Worm (Caenorhabditis elegans) whole organism, L4 larva: ENCODE measurements around the gene C14F11.7.
A peak's percentile ranks its signal among the peaks of the same experiment; 100 is the strongest.

Experiments used
- D1046.2 ChIP-seq: fragments of 200-800 bp; sonication (Bioruptor generic); IDR thresholded peaks from 2 replicates; pipeline ENCODE4 v1.3.6; 2022; ENCODE audit warnings: missing genetic modification characterization, missing compliant biosample characterization
- ama-1 ChIP-seq: fragments of 150-350 bp; optimal IDR thresholded peaks from 2 replicates; lab custom pipeline; 2014; ENCODE audit warnings: inconsistent platforms, mixed read lengths
- ceh-32 ChIP-seq: sonication (generic microtip); optimal IDR thresholded peaks from 2 replicates; lab custom pipeline; 2016; ENCODE audit warnings: mild to moderate bottlenecking, missing genetic modification characterization, missing compliant biosample characterization; ENCODE audit not compliant: poor library complexity
- ces-1 ChIP-seq: fragments of 150-350 bp; sonication (generic microtip); optimal IDR thresholded peaks from 4 replicates; lab custom pipeline; 2014; ENCODE audit warnings: missing biosample characterization, missing genetic modification reagents, missing genetic modification characterization
- dmd-8 ChIP-seq: fragments of 200-800 bp; sonication (Bioruptor generic); IDR thresholded peaks from 2 replicates; pipeline ENCODE4 v1.3.6; 2022; ENCODE audit warnings: missing genetic modification characterization, missing compliant biosample characterization
- dve-1 ChIP-seq: sonication (generic microtip); optimal IDR thresholded peaks from 2 replicates; lab custom pipeline; 2017; ENCODE audit warnings: antibody characterized with exemption, mild to moderate bottlenecking, missing genetic modification characterization, missing compliant biosample characterization; ENCODE audit not compliant: insufficient read depth
- lin-1 ChIP-seq: fragments of 200-800 bp; sonication (Bioruptor generic); IDR thresholded peaks from 2 replicates; pipeline ENCODE4 v1.3.6; 2022; ENCODE audit warnings: missing genetic modification reagents, missing genetic modification characterization, missing compliant biosample characterization
- mep-1 ChIP-seq: fragments of 150-350 bp; sonication (generic microtip); optimal IDR thresholded peaks from 3 replicates; lab custom pipeline; 2014; ENCODE audit warnings: missing biosample characterization, missing genetic modification characterization
- nhr-237 ChIP-seq: sonication (generic microtip); optimal IDR thresholded peaks from 2 replicates; lab custom pipeline; 2017; ENCODE audit warnings: missing biosample characterization, missing genetic modification characterization
- pha-4 ChIP-seq, 2 experiments: fragments of 150-350 bp in 1 of 2; fragments of 200-800 bp in 1 of 2; sonication (Bioruptor generic) in 1 of 2; IDR thresholded peaks in 1 of 2; optimal IDR thresholded peaks in 1 of 2; 2 replicates each; pipeline versions ENCODE4 v1.3.6 to Lab custom; 2014 to 2022; ENCODE audit warnings: missing genetic modification characterization in 2 of 2, missing genetic modification reagents in 2 of 2, missing biosample characterization in 1 of 2, missing compliant biosample characterization in 1 of 2
- spr-1 ChIP-seq: sonication (generic microtip); optimal IDR thresholded peaks from 2 replicates; lab custom pipeline; 2016; ENCODE audit warnings: mild to moderate bottlenecking, missing genetic modification characterization, missing compliant biosample characterization
- tra-1 ChIP-seq: fragments of 200-800 bp; sonication (Bioruptor generic); IDR thresholded peaks from 2 replicates; pipeline ENCODE4 v1.3.6; 2022; ENCODE audit warnings: missing genetic modification reagents, missing genetic modification characterization, missing compliant biosample characterization

ce11 chrX:6256969-6257368, 48.6 kb upstream of the C14F11.7 start:
- TF ChIP-seq lin-1 (GFP tag; lab: Robert Waterston, UW) (no peak), nhr-237 (no peak), pha-4 (GFP tag; IDR thresholded peaks at IDR 0.05; lab: Robert Waterston, UW) (no peak), pha-4 (tag; optimal IDR thresholded peaks at IDR 0.05; lab: Kevin White, UChicago) (no peak), ama-1 (lab: Kevin White, UChicago) (no peak), ceh-32 (tag; lab: Kevin White, UChicago) (no peak), tra-1 (GFP tag; lab: Robert Waterston, UW) (no peak), D1046.2 (GFP tag; lab: Robert Waterston, UW) (no peak), dmd-8 (GFP tag; lab: Robert Waterston, UW) (no peak), spr-1 (no peak), mep-1 (tag; lab: Kevin White, UChicago) (no peak), dve-1 (tag; lab: Kevin White, UChicago) (peak; percentile 70), ces-1 (GFP tag; lab: Kevin White, UChicago) (no peak)
